Worm (Caenorhabditis elegans) whole organism, L1 larva: ENCODE measurements around the gene F14D7.1.
A peak's percentile ranks its signal among the peaks of the same experiment; 100 is the strongest.

ENCODE experiments used
- C04F5.9 ChIP-seq: sonication (generic microtip); optimal IDR thresholded peaks from 2 replicates; lab custom pipeline; 2016; ENCODE audit warnings: missing genetic modification characterization, missing compliant biosample characterization
- Y116A8C.19 ChIP-seq: sonication (generic microtip); optimal IDR thresholded peaks from 2 replicates; lab custom pipeline; 2016; ENCODE audit warnings: missing compliant biosample characterization, missing genetic modification characterization, borderline replicate concordance
- aly-2 ChIP-seq: fragments of 150-350 bp; optimal IDR thresholded peaks from 2 replicates; lab custom pipeline; 2014; ENCODE audit warnings: missing biosample characterization, missing genetic modification characterization
- blmp-1 ChIP-seq: fragments of 150-350 bp; optimal IDR thresholded peaks from 2 replicates; lab custom pipeline; 2014; ENCODE audit warnings: missing biosample characterization, missing genetic modification characterization
- ceh-63 ChIP-seq: fragments of 200-800 bp; sonication (Bioruptor generic); optimal IDR thresholded peaks from 2 replicates; lab custom pipeline; 2018; ENCODE audit warnings: mild to moderate bottlenecking, missing genetic modification characterization, missing compliant biosample characterization
- ceh-8 ChIP-seq: fragments of 200-800 bp; sonication (Bioruptor generic); optimal IDR thresholded peaks from 2 replicates; lab custom pipeline; 2018; ENCODE audit warnings: mild to moderate bottlenecking, missing genetic modification characterization, moderate library complexity, missing compliant biosample characterization
- ceh-88 ChIP-seq: fragments of 200-800 bp; sonication (Bioruptor generic); IDR thresholded peaks from 2 replicates; pipeline ENCODE4 v1.3.6; 2022; ENCODE audit warnings: missing genetic modification characterization, missing compliant biosample characterization
- efl-3 ChIP-seq: fragments of 200-800 bp; sonication (Bioruptor generic); optimal IDR thresholded peaks from 2 replicates; lab custom pipeline; 2018; ENCODE audit warnings: mild to moderate bottlenecking, missing genetic modification characterization, missing compliant biosample characterization
- egl-13 ChIP-seq: sonication (generic microtip); optimal IDR thresholded peaks from 2 replicates; lab custom pipeline; 2016; ENCODE audit warnings: missing genotype, missing genetic modification reagents, missing genetic modification characterization, missing compliant biosample characterization
- egl-27 ChIP-seq, 2 experiments: fragments of 150-350 bp in 1 of 2; sonication (generic microtip); optimal IDR thresholded peaks; 3 replicates each; lab custom pipeline; 2017 to 2018; ENCODE audit warnings: missing biosample characterization in 2 of 2, missing genetic modification characterization in 2 of 2, missing genetic modification reagents in 2 of 2
- elt-2 ChIP-seq: sonication (generic microtip); optimal IDR thresholded peaks from 2 replicates; lab custom pipeline; 2016; ENCODE audit warnings: missing genetic modification characterization, mild to moderate bottlenecking, inconsistent platforms, missing compliant biosample characterization, missing genetic modification reagents
- elt-3 ChIP-seq, 6 experiments: fragments of 150-350 bp in 1 of 6; sonication (generic microtip); optimal IDR thresholded peaks; 2 replicates each; lab custom pipeline; 2017 to 2018; ENCODE audit warnings: missing biosample characterization in 6 of 6, missing genetic modification characterization in 6 of 6, inconsistent platforms in 1 of 6
- ets-5 ChIP-seq: fragments of 200-800 bp; sonication (Bioruptor generic); IDR thresholded peaks from 2 replicates; pipeline ENCODE4 v1.3.6; 2022; ENCODE audit warnings: missing genetic modification characterization, missing compliant biosample characterization
- fkh-4 ChIP-seq: sonication (generic microtip); optimal IDR thresholded peaks from 2 replicates; lab custom pipeline; 2016; ENCODE audit warnings: missing compliant biosample characterization, missing genetic modification characterization, borderline replicate concordance
- fos-1 ChIP-seq: fragments of 150-350 bp; optimal IDR thresholded peaks from 2 replicates; lab custom pipeline; 2014; ENCODE audit warnings: missing biosample characterization, missing genetic modification characterization
- hlh-17 ChIP-seq: fragments of 200-800 bp; sonication (Bioruptor generic); optimal IDR thresholded peaks from 2 replicates; lab custom pipeline; 2018; ENCODE audit warnings: missing genetic modification characterization, mild to moderate bottlenecking, missing compliant biosample characterization, moderate library complexity, borderline replicate concordance
- hlh-4 ChIP-seq: sonication (generic microtip); optimal IDR thresholded peaks from 2 replicates; lab custom pipeline; 2016; ENCODE audit warnings: mild to moderate bottlenecking, missing genetic modification characterization, missing compliant biosample characterization
- hpl-2 ChIP-seq: fragments of 150-350 bp; optimal IDR thresholded peaks from 2 replicates; lab custom pipeline; 2014; ENCODE audit warnings: missing biosample characterization, missing genetic modification reagents, missing genetic modification characterization
- irx-1 ChIP-seq: sonication (generic microtip); optimal IDR thresholded peaks from 2 replicates; lab custom pipeline; 2016; ENCODE audit warnings: missing genetic modification characterization, missing compliant biosample characterization
- isw-1 ChIP-seq: fragments of 200-800 bp; sonication (Bioruptor generic); IDR thresholded peaks from 2 replicates; pipeline ENCODE4 v1.3.6; 2022; ENCODE audit warnings: missing genetic modification characterization, missing compliant biosample characterization
- lin-13 ChIP-seq: fragments of 150-350 bp; optimal IDR thresholded peaks from 2 replicates; lab custom pipeline; 2014; ENCODE audit warnings: missing biosample characterization, missing genetic modification reagents, missing genetic modification characterization
- nhr-11 ChIP-seq: fragments of 150-350 bp; optimal IDR thresholded peaks from 2 replicates; lab custom pipeline; 2014; ENCODE audit warnings: missing biosample characterization, missing genetic modification characterization
- nhr-12 ChIP-seq: sonication (generic microtip); optimal IDR thresholded peaks from 2 replicates; lab custom pipeline; 2017; ENCODE audit warnings: missing biosample characterization, missing genetic modification characterization
- nhr-28 ChIP-seq: fragments of 150-350 bp; optimal IDR thresholded peaks from 2 replicates; lab custom pipeline; 2014; ENCODE audit warnings: missing biosample characterization, missing genetic modification characterization
- nhr-47 ChIP-seq: sonication (generic microtip); optimal IDR thresholded peaks from 2 replicates; lab custom pipeline; 2016; ENCODE audit warnings: mild to moderate bottlenecking, missing genetic modification characterization, moderate library complexity, missing compliant biosample characterization
- nhr-71 ChIP-seq: sonication (generic microtip); optimal IDR thresholded peaks from 2 replicates; lab custom pipeline; 2016; ENCODE audit warnings: mild to moderate bottlenecking, missing genetic modification characterization, moderate library complexity, missing compliant biosample characterization
- nhr-76 ChIP-seq: sonication (generic microtip); optimal IDR thresholded peaks from 2 replicates; lab custom pipeline; 2017; ENCODE audit warnings: missing biosample characterization, missing genetic modification characterization
- nhr-77 ChIP-seq: fragments of 150-350 bp; optimal IDR thresholded peaks from 2 replicates; lab custom pipeline; 2014; ENCODE audit warnings: missing biosample characterization, missing genetic modification characterization
- nhr-85 ChIP-seq: sonication (generic microtip); peaks from one replicate; lab custom pipeline; 2016; ENCODE audit warnings: missing genetic modification characterization, inconsistent platforms, missing compliant biosample characterization
- rnt-1 ChIP-seq: sonication (generic microtip); optimal IDR thresholded peaks from 2 replicates; lab custom pipeline; 2016; ENCODE audit warnings: mild to moderate bottlenecking, missing genetic modification characterization, moderate library complexity, missing compliant biosample characterization
- snu-23 ChIP-seq: sonication (generic microtip); optimal IDR thresholded peaks from 2 replicates; lab custom pipeline; 2016; ENCODE audit warnings: missing genetic modification characterization, missing compliant biosample characterization
- sox-4 ChIP-seq: sonication (generic microtip); optimal IDR thresholded peaks from 2 replicates; lab custom pipeline; 2016; ENCODE audit warnings: missing genetic modification characterization, missing compliant biosample characterization
- sptf-1 ChIP-seq: fragments of 150-350 bp; optimal IDR thresholded peaks from 2 replicates; lab custom pipeline; 2014; ENCODE audit warnings: missing biosample characterization, missing genetic modification characterization
- swsn-7 ChIP-seq: sonication (generic microtip); optimal IDR thresholded peaks from 2 replicates; lab custom pipeline; 2016; ENCODE audit warnings: missing genetic modification characterization, missing compliant biosample characterization
- tbx-2 ChIP-seq: sonication (generic microtip); optimal IDR thresholded peaks from 2 replicates; lab custom pipeline; 2016; ENCODE audit warnings: missing genetic modification characterization, missing compliant biosample characterization
- tlp-1 ChIP-seq: fragments of 150-350 bp; optimal IDR thresholded peaks from 2 replicates; lab custom pipeline; 2014; ENCODE audit warnings: missing biosample characterization, missing genetic modification characterization
- unc-30 ChIP-seq: sonication (generic microtip); optimal IDR thresholded peaks from 2 replicates; lab custom pipeline; 2017; ENCODE audit warnings: missing biosample characterization, missing genetic modification characterization
- unc-62 ChIP-seq: fragments of 150-350 bp; optimal IDR thresholded peaks from 2 replicates; lab custom pipeline; 2014; ENCODE audit warnings: missing biosample characterization, missing genetic modification reagents, missing genetic modification characterization
- unc-86 ChIP-seq: sonication (generic microtip); optimal IDR thresholded peaks from 2 replicates; lab custom pipeline; 2016; ENCODE audit warnings: missing genetic modification characterization, missing compliant biosample characterization
- unc-98 ChIP-seq: fragments of 200-800 bp; sonication (Bioruptor generic); IDR thresholded peaks from 2 replicates; pipeline ENCODE4 v1.3.6; 2022; ENCODE audit warnings: missing genetic modification characterization, missing compliant biosample characterization
- zip-4 ChIP-seq: fragments of 200-800 bp; sonication (Bioruptor generic); optimal IDR thresholded peaks from 2 replicates; lab custom pipeline; 2018; ENCODE audit warnings: mild to moderate bottlenecking, missing genetic modification characterization, moderate library complexity, missing compliant biosample characterization
- ztf-11 ChIP-seq, 2 experiments: sonication (generic microtip); optimal IDR thresholded peaks; 2 replicates each; lab custom pipeline; 2016 to 2017; ENCODE audit warnings: missing genetic modification characterization in 2 of 2, missing biosample characterization in 1 of 2, missing compliant biosample characterization in 1 of 2

Gene F14D7.1

DNA sequence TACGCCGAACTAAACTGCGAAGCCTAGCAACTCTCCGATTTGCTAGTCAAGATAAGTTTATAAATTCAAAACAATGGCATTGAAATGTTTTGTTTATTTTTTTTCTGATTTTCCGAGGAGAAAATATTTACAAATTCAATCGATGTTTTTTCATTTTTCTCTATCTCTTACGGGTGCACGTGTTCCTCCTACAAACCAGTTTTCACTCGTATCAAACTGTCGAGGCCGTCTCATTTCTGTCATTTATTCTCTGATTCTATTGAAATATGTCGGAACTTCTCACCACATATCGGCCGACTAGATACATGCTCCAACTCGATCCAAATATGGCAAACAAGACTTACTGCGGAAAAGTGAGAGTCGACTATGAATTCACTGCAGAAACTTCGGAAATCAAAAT lies 42.2 kb upstream of the F14D7.1 start, which contains the start of gene F47B8.8 (continued):
- TF ChIP-seq isw-1 (GFP tag; lab: Robert Waterston, UW) (no peak), nhr-77 (no peak), nhr-47 (tag; lab: Kevin White, UChicago) (no peak), fkh-4 (tag; lab: Kevin White, UChicago) (no peak), ceh-63 (GFP tag; lab: Kevin White, UChicago) (no peak), swsn-7 (tag; lab: Kevin White, UChicago) (no peak), hlh-4 (no peak), tbx-2 (tag; lab: Kevin White, UChicago) (no peak)

DNA sequence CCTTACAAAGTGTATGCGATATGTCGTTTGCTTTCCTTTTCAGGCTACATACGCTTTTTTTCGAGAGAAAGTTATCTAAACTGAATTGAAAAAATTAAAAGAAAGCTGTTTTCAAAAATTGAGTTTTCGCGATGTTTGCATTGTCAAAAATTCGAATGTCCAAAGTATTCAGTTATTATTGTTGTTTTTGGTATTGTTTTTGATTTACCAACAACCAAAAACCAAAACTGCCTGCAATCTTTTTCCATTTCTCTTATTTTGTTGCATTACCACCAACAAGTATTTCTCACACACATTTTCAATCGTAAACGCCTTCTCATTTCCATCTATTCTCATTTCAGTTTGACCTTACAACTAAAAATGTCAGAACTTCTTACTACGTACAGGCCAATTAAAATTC lies 39.5 kb upstream of the F14D7.1 start, which contains the start of gene pepm-1:
TSS of gene pepm-1 (plus strand) at position 301 of the 400 bp plus-strand sequence.
- TF ChIP-seq blmp-1 (tag; lab: Kevin White, UChicago) (peak; percentile 13), unc-98 (no peak)

DNA sequence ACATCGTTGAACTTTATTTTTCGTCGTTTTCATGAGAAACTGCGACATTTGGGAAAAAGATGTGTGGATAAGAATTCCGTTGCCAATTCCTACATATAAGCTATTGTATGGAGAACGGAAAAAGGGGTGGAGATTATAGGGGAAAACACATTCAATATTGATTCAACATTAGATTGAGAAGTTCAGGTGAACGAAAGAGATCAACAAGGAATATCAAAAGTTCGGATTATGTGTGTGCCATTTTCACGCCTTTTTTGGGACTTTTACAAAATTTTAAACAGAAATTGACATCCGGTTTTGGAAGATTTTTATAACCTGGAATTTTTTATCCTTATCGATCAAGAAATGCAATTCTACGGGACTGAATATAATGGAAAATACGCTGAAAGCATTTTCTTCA lies 38.5 kb upstream of the F14D7.1 start, which contains the start of gene F47B8.5:
TSS of gene F47B8.5 (minus strand) at position 101 of the 400 bp plus-strand sequence.
- no peak for TF ChIP-seq unc-86 (tag; lab: Kevin White, UChicago)
- TF ChIP-seq C04F5.9 (tag; lab: Kevin White, UChicago), result no peak
- no peak for TF ChIP-seq efl-3 (GFP tag; lab: Kevin White, UChicago)
- TF ChIP-seq aly-2 (tag; lab: Kevin White, UChicago), result no peak
- TF ChIP-seq nhr-76, result no peak
- TF ChIP-seq irx-1, result no peak

DNA sequence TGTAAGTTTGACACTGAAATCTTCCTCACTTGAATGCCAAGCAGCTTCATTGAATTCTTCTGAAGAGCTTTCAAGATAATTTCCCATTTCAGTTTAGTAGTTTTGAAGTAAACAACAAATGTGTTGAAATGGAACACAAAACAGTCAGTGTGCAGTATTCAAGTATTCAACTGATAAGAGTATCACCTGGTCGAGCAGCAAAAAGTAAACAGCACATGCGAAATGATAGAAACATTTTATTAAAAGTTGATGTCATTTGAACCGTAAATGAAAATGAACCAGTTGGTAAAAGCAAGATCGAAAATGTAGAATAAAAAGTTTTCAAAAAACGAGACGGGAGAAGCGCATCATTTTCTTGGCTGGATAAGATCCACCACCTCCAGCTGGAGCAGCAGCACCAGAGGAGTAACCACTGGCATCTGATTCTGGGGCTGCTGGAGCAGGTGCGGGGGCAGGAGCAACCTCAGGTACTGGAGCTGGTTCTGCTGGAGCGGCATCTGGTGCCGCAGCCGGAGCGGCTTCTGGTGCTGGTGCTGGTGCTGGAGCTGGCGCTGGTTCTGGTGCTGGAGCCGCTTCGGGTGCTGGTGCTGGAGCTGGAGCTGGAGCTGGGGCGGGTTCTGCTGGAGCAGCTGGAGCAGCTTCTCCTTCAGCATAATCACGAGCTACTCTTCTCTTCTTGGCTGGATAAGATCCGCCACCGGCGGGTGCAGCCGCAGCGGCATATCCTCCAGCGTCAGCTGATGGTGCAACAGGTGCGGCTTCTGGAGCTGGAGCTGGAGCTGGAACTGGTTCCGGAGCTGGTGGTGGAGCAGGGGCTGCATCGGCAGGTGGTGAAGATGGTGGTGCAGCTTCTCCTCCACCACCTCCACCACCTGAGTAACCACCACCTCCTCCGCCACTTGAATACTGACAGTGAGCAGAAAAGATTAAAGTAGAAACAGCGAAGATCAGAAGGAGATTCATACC lies 35.5 kb upstream of the F14D7.1 start, which contains the start of the genes F47B8.4 and F47B8.18:
TSS of gene F47B8.4 (minus strand) at position 172 of the 966 bp plus-strand sequence.
TSS of gene F47B8.18 (minus strand) at position 963 of the 966 bp plus-strand sequence.
- TF ChIP-seq nhr-12 (tag; lab: Kevin White, UChicago), result no peak
- TF ChIP-seq ceh-8 (GFP tag; lab: Kevin White, UChicago), result peak; percentile 83

DNA sequence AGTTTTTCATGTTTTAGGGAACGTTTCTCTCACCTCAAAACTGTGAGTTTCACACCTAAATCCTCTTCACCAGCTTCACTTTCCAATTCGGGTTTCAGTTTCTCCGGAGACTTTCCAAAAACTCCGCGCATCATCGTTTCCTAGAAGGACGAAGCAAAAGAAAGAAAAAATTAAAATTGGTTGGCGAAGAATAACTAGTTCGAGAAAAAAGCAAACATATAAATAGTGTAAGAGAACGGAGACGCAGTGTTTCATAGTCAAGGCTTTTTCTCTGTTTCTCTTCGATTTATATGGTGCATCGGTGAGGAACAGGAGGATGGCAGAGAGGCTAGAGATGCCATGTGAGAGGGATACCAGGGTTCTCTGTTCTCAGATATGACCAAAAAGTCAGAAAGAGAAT lies 33.5 kb upstream of the F14D7.1 start, which contains the start of gene F47B8.3:
TSS of gene F47B8.3 (minus strand) at position 261 of the 400 bp plus-strand sequence.
- TF ChIP-seq unc-30 (tag; lab: Kevin White, UChicago), result no peak
- peak; percentile 47 for TF ChIP-seq rnt-1 (tag; lab: Kevin White, UChicago)
- no peak for TF ChIP-seq tlp-1
- TF ChIP-seq nhr-11 (tag; lab: Kevin White, UChicago), result no peak
- TF ChIP-seq snu-23, result peak; percentile 68
- TF ChIP-seq elt-2 (tag; lab: Kevin White, UChicago), result no peak
- no peak for TF ChIP-seq lin-13 (GFP tag; lab: Kevin White, UChicago)
- no peak for TF ChIP-seq hlh-17 (GFP tag; lab: Kevin White, UChicago)
- TF ChIP-seq ztf-11 (tag; optimal IDR thresholded peaks at IDR 0.05; lab: Kevin White, UChicago), result no peak
- TF ChIP-seq egl-27 (tag; optimal IDR thresholded peaks at IDR 0.05; lab: Kevin White, UChicago), result no peak
- TF ChIP-seq fos-1 (tag; lab: Kevin White, UChicago), result peak; percentile 22
- no peak for TF ChIP-seq efl-3 (GFP tag; lab: Kevin White, UChicago)
- TF ChIP-seq swsn-7 (tag; lab: Kevin White, UChicago), result peak; percentile 40
- no peak for TF ChIP-seq elt-3 (tag; optimal IDR thresholded peaks at IDR 0.05; lab: Kevin White, UChicago)
- TF ChIP-seq nhr-71 (tag; lab: Kevin White, UChicago), result peak; percentile 62
- no peak for TF ChIP-seq nhr-28 (tag; lab: Kevin White, UChicago)
- no peak for TF ChIP-seq unc-86 (tag; lab: Kevin White, UChicago)
- TF ChIP-seq nhr-12 (tag; lab: Kevin White, UChicago), result no peak
- TF ChIP-seq nhr-85, result no peak
- TF ChIP-seq ets-5 (GFP tag; lab: Robert Waterston, UW), result no peak
- no peak for TF ChIP-seq unc-62 (GFP tag; lab: Kevin White, UChicago)
- TF ChIP-seq Y116A8C.19, result no peak
- no peak for TF ChIP-seq sptf-1 (tag; lab: Kevin White, UChicago)
- TF ChIP-seq ceh-88 (GFP tag; lab: Robert Waterston, UW), result no peak
- peak; percentile 50 for TF ChIP-seq blmp-1 (tag; lab: Kevin White, UChicago)
- TF ChIP-seq sox-4, result no peak
- TF ChIP-seq nhr-77, result no peak
- no peak for TF ChIP-seq zip-4 (GFP tag; lab: Kevin White, UChicago)
- no peak for TF ChIP-seq egl-13 (tag; lab: Kevin White, UChicago)
- no peak for TF ChIP-seq unc-98
- no peak for TF ChIP-seq hpl-2 (GFP tag; lab: Kevin White, UChicago)
